ENCODE assay signal across 5 fruit fly cellular contexts in the genomic region with DNA sequence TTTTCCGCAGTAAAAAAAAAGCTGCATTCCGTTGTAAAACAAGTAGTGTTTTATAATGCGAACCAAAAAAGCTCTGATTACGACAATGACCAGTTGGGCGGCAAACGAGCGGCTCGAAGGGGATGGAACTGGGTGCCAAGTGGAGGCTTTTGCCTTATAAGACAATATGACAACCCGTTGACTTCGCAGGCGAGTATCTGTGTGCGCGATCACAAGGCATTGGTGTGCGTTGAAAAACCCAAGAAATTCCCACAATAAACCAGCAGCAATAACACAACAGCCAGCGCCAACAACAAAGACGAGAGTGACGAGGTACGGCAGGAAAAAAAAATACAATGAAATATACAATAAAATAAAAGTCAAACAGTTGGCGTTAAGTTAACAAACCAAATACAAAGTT.
A peak's percentile ranks its signal among the peaks of the same experiment; 100 is the strongest.
TF ChIP-seq lines count a peak whose summit lies in the region.

No protein-coding gene starts in this region.

- no peak for TF ChIP-seq CTCF in whole organism, embryonic (GFP tag; optimal IDR thresholded peaks at IDR 0.05; lab: Kevin White, UChicago)

TF ChIP-seq in whole organism, adult, 20 proteins besides CTCF, POLR2A, EP300 and RAD21 (continues in another document):
- TF ChIP-seq cnc (optimal IDR thresholded peaks at IDR 0.05; lab: Kevin White, UChicago), result no peak
- TF ChIP-seq CG7045 (GFP tag; optimal IDR thresholded peaks at IDR 0.05; lab: Kevin White, UChicago), result peak; percentile 25
- TF ChIP-seq pad (GFP tag; optimal IDR thresholded peaks at IDR 0.05; lab: Kevin White, UChicago), result peak; percentile 32
- TF ChIP-seq CG7101 (tag; optimal IDR thresholded peaks at IDR 0.05; lab: Kevin White, UChicago), result peak; percentile 54
- no peak for TF ChIP-seq CG5204 (GFP tag; optimal IDR thresholded peaks at IDR 0.05; lab: Kevin White, UChicago)
- TF ChIP-seq kay (GFP tag; lab: Kevin White, UChicago; ENCODE audit: borderline replicate concordance), result peak; percentile 98
- TF ChIP-seq bab1 (GFP tag; optimal IDR thresholded peaks at IDR 0.05; lab: Kevin White, UChicago), result peak; percentile 1
- TF ChIP-seq Mnt (GFP tag; optimal IDR thresholded peaks at IDR 0.05; lab: Kevin White, UChicago), result peak; percentile 83
- no peak for TF ChIP-seq Crg-1 (GFP tag; optimal IDR thresholded peaks at IDR 0.05; lab: Kevin White, UChicago)
- TF ChIP-seq Clk (GFP tag; optimal IDR thresholded peaks at IDR 0.05; lab: Kevin White, UChicago), result no peak
- TF ChIP-seq ovo (GFP tag; optimal IDR thresholded peaks at IDR 0.05; lab: Kevin White, UChicago), result peak; percentile 35
- no peak for TF ChIP-seq CG1620 (GFP tag; optimal IDR thresholded peaks at IDR 0.05; lab: Kevin White, UChicago)
- peak; percentile 37 for TF ChIP-seq CG11617 (GFP tag; optimal IDR thresholded peaks at IDR 0.05; lab: Kevin White, UChicago)
- peak; percentile 80 for TF ChIP-seq CG14711 (tag; optimal IDR thresholded peaks at IDR 0.05; lab: Kevin White, UChicago)
- peak; percentile 58 for TF ChIP-seq CG33017 (tag; optimal IDR thresholded peaks at IDR 0.05; lab: Kevin White, UChicago)
- TF ChIP-seq CG12768 (GFP tag; optimal IDR thresholded peaks at IDR 0.05; lab: Kevin White, UChicago), result peak; percentile 83
- peak; percentile 100 for TF ChIP-seq cic (GFP tag; optimal IDR thresholded peaks at IDR 0.05; lab: Kevin White, UChicago)

TF ChIP-seq in whole organism, embryonic, 481 proteins besides CTCF, POLR2A, EP300 and RAD21 (continues in another document):
- TF ChIP-seq CG3281 (GFP tag; optimal IDR thresholded peaks at IDR 0.05; lab: Kevin White, UChicago) (peak; percentile 16), chm (GFP tag; IDR thresholded peaks at IDR 0.05; lab: Robert Waterston, UW) (peak; percentile 62; the same call in 1 of the 2 replicates), CrebB (tag; optimal IDR thresholded peaks at IDR 0.05; lab: Kevin White, UChicago) (peak; percentile 65), lbe (GFP tag; optimal IDR thresholded peaks at IDR 0.05; lab: Kevin White, UChicago) (peak; percentile 3), CG12769 (tag; optimal IDR thresholded peaks at IDR 0.05; lab: Kevin White, UChicago) (peak; percentile 79), CG2120 (GFP tag; optimal IDR thresholded peaks at IDR 0.05; lab: Kevin White, UChicago) (peak; percentile 2), B-H2 (GFP tag; optimal IDR thresholded peaks at IDR 0.05; lab: Kevin White, UChicago) (peak; percentile 82), exex (tag; optimal IDR thresholded peaks at IDR 0.05; lab: Kevin White, UChicago) (peak; percentile 62), Gsc (GFP tag; IDR thresholded peaks at IDR 0.05; lab: Robert Waterston, UW) (no peak), HmgD (GFP tag; optimal IDR thresholded peaks at IDR 0.05; lab: Kevin White, UChicago) (no peak), Ets65A (GFP tag; lab: Kevin White, UChicago) (peak; percentile 56), crol (GFP tag; IDR thresholded peaks at IDR 0.05; lab: Robert Waterston, UW) (peak; percentile 92), bowl (GFP tag; IDR thresholded peaks at IDR 0.05; lab: Robert Waterston, UW) (0 out of 2 replicates have a peak, but pooled peaks have one; percentile 28), pzg (GFP tag; optimal IDR thresholded peaks at IDR 0.05; lab: Kevin White, UChicago) (peak; percentile 0), lab (GFP tag; optimal IDR thresholded peaks at IDR 0.05; lab: Kevin White, UChicago) (peak; percentile 61), nerfin-2 (GFP tag; IDR thresholded peaks at IDR 0.05; lab: Robert Waterston, UW; ENCODE audit: partially characterized antibody) (no peak), luna (GFP tag; optimal IDR thresholded peaks at IDR 0.05; lab: Kevin White, UChicago) (no peak)

TF ChIP-seq in whole organism, prepupa, 60 proteins besides CTCF, POLR2A, EP300 and RAD21:
- TF ChIP-seq fkh (GFP tag; optimal IDR thresholded peaks at IDR 0.05; lab: Kevin White, UChicago), result peak; percentile 62
- TF ChIP-seq lz (GFP tag; optimal IDR thresholded peaks at IDR 0.05; lab: Kevin White, UChicago), result no peak
- TF ChIP-seq dsx (GFP tag; optimal IDR thresholded peaks at IDR 0.05; lab: Kevin White, UChicago; ENCODE audit: poor library complexity, severe bottlenecking), result peak; percentile 53
- TF ChIP-seq CG6808 (GFP tag; optimal IDR thresholded peaks at IDR 0.05; lab: Kevin White, UChicago), result peak; percentile 65
- peak in 1 of 2 experiments; percentile 78 for TF ChIP-seq ss (GFP tag; optimal IDR thresholded peaks at IDR 0.05; lab: Kevin White, UChicago)
- no peak for TF ChIP-seq acj6 (GFP tag; optimal IDR thresholded peaks at IDR 0.05; lab: Kevin White, UChicago)
- TF ChIP-seq CG8119 (GFP tag; IDR thresholded peaks at IDR 0.05; lab: Robert Waterston, UW), result peak; percentile 28; the same call in 2 of the 3 replicates
- TF ChIP-seq Eip93F (GFP tag; optimal IDR thresholded peaks at IDR 0.05; lab: Kevin White, UChicago), result peak; percentile 38
- no peak for TF ChIP-seq Met (GFP tag; optimal IDR thresholded peaks at IDR 0.05; lab: Kevin White, UChicago)
- peak; percentile 60 for TF ChIP-seq Eip78C (GFP tag; lab: Kevin White, UChicago)
- peak; percentile 31 for TF ChIP-seq Ets96B (tag; optimal IDR thresholded peaks at IDR 0.05; lab: Kevin White, UChicago)
- TF ChIP-seq Sox15 (GFP tag; optimal IDR thresholded peaks at IDR 0.05; lab: Kevin White, UChicago), result no peak
- no peak for TF ChIP-seq CG31627 (GFP tag; optimal IDR thresholded peaks at IDR 0.05; lab: Kevin White, UChicago)
- TF ChIP-seq CG6163 (GFP tag; IDR thresholded peaks at IDR 0.05; lab: Robert Waterston, UW), result peak; percentile 62
- peak; percentile 10 for TF ChIP-seq CG3032 (tag; optimal IDR thresholded peaks at IDR 0.05; lab: Kevin White, UChicago)
- peak; percentile 94 for TF ChIP-seq vri (GFP tag; optimal IDR thresholded peaks at IDR 0.05; lab: Kevin White, UChicago)
- no peak for TF ChIP-seq CG10669 (GFP tag; optimal IDR thresholded peaks at IDR 0.05; lab: Kevin White, UChicago)
- TF ChIP-seq Sox14 (GFP tag; optimal IDR thresholded peaks at IDR 0.05; lab: Kevin White, UChicago), result peak; percentile 77
TF ChIP-seq in whole organism, prepupa: peak in this region for 12.

TF ChIP-seq in whole organism, pupa, 21 proteins besides CTCF, POLR2A, EP300 and RAD21:
- no peak for TF ChIP-seq CG13204 (GFP tag; optimal IDR thresholded peaks at IDR 0.05; lab: Kevin White, UChicago)
- peak; percentile 66 for TF ChIP-seq gl (tag; optimal IDR thresholded peaks at IDR 0.05; lab: Kevin White, UChicago)
- TF ChIP-seq fd96Ca (GFP tag; IDR thresholded peaks at IDR 0.05; lab: Robert Waterston, UW), result no peak; the same call in 2 of the 3 replicates
- TF ChIP-seq CG8159 (tag; optimal IDR thresholded peaks at IDR 0.05; lab: Kevin White, UChicago), result no peak
- TF ChIP-seq CG12605 (GFP tag; IDR thresholded peaks at IDR 0.05; lab: Robert Waterston, UW), result peak; percentile 60
- peak; percentile 23 for TF ChIP-seq Snoo (tag; optimal IDR thresholded peaks at IDR 0.05; lab: Kevin White, UChicago)
- TF ChIP-seq CG15710 (tag; optimal IDR thresholded peaks at IDR 0.05; lab: Kevin White, UChicago), result peak; percentile 16
- TF ChIP-seq Ets98B (GFP tag; IDR thresholded peaks at IDR 0.05; lab: Robert Waterston, UW), result peak; percentile 44; the same call in 1 of the 2 replicates
- peak; percentile 86 for TF ChIP-seq EcR (GFP tag; optimal IDR thresholded peaks at IDR 0.05; lab: Kevin White, UChicago)
- no peak for TF ChIP-seq CG17806 (tag; optimal IDR thresholded peaks at IDR 0.05; lab: Kevin White, UChicago)
- peak; percentile 40; the same call in 1 of the 2 replicates for TF ChIP-seq CG32121 (GFP tag; IDR thresholded peaks at IDR 0.05; lab: Robert Waterston, UW)
- no peak for TF ChIP-seq CG10348 (GFP tag; IDR thresholded peaks at IDR 0.05; lab: Robert Waterston, UW)
- TF ChIP-seq CG9948 (tag; optimal IDR thresholded peaks at IDR 0.05; lab: Kevin White, UChicago), result no peak
- TF ChIP-seq Pif1B (GFP tag; optimal IDR thresholded peaks at IDR 0.05; lab: Kevin White, UChicago), result no peak
- peak; percentile 3 for TF ChIP-seq CG34367 (tag; optimal IDR thresholded peaks at IDR 0.05; lab: Kevin White, UChicago)
- 0 out of 2 replicates have a peak, but pooled peaks have one; percentile 15 for TF ChIP-seq rn (GFP tag; IDR thresholded peaks at IDR 0.05; lab: Robert Waterston, UW)

TF ChIP-seq in whole organism, wandering third instar larva, 38 proteins besides CTCF, POLR2A, EP300 and RAD21 (continues in another document):
- TF ChIP-seq Vsx2 (GFP tag; optimal IDR thresholded peaks at IDR 0.05; lab: Kevin White, UChicago; ENCODE audit: partially characterized antibody) (no peak), foxo (GFP tag; optimal IDR thresholded peaks at IDR 0.05; lab: Kevin White, UChicago) (peak in 1 of 2 experiments; percentile 23), Hr78 (GFP tag; optimal IDR thresholded peaks at IDR 0.05; lab: Kevin White, UChicago) (no peak), OdsH (GFP tag; optimal IDR thresholded peaks at IDR 0.05; lab: Kevin White, UChicago) (no peak), dsf (GFP tag; optimal IDR thresholded peaks at IDR 0.05; lab: Kevin White, UChicago; ENCODE audit: borderline replicate concordance) (no peak), pan (optimal IDR thresholded peaks at IDR 0.05; lab: Kevin White, UChicago) (no peak), rgr (GFP tag; optimal IDR thresholded peaks at IDR 0.05; lab: Kevin White, UChicago) (no peak), N (GFP tag; optimal IDR thresholded peaks at IDR 0.05; lab: Kevin White, UChicago) (no peak), h (GFP tag; optimal IDR thresholded peaks at IDR 0.05; lab: Kevin White, UChicago) (peak; percentile 31), GATAd (GFP tag; optimal IDR thresholded peaks at IDR 0.05; lab: Kevin White, UChicago) (no peak), lola (GFP tag; optimal IDR thresholded peaks at IDR 0.05; lab: Kevin White, UChicago) (no peak), fru (GFP tag; optimal IDR thresholded peaks at IDR 0.05; lab: Kevin White, UChicago) (peak; percentile 68), sv (GFP tag; optimal IDR thresholded peaks at IDR 0.05; lab: Kevin White, UChicago) (no peak), dmrt93B (GFP tag; optimal IDR thresholded peaks at IDR 0.05; lab: Kevin White, UChicago) (no peak), tai (GFP tag; optimal IDR thresholded peaks at IDR 0.05; lab: Kevin White, UChicago) (no peak), Dif (GFP tag; optimal IDR thresholded peaks at IDR 0.05; lab: Kevin White, UChicago; ENCODE audit: partially characterized antibody) (no peak), woc (GFP tag; optimal IDR thresholded peaks at IDR 0.05; lab: Kevin White, UChicago) (peak; percentile 0), Hnf4 (GFP tag; optimal IDR thresholded peaks at IDR 0.05; lab: Kevin White, UChicago) (no peak), ey (GFP tag; optimal IDR thresholded peaks at IDR 0.05; lab: Kevin White, UChicago) (no peak), Rel (GFP tag; optimal IDR thresholded peaks at IDR 0.05; lab: Kevin White, UChicago) (no peak), Rel (tag; optimal IDR thresholded peaks at IDR 0.05; lab: Kevin White, UChicago) (peak; percentile 95), sage (GFP tag; optimal IDR thresholded peaks at IDR 0.05; lab: Kevin White, UChicago) (peak; percentile 29), CG32264 (GFP tag; optimal IDR thresholded peaks at IDR 0.05; lab: Kevin White, UChicago) (no peak), psq (GFP tag; optimal IDR thresholded peaks at IDR 0.05; lab: Kevin White, UChicago) (no peak), brk (GFP tag; optimal IDR thresholded peaks at IDR 0.05; lab: Kevin White, UChicago) (no peak), Sp1 (GFP tag; optimal IDR thresholded peaks at IDR 0.05; lab: Kevin White, UChicago) (peak; percentile 28)
